Worm (Caenorhabditis elegans) whole organism, L3 larva: ENCODE measurements around the gene nifk-1.

Experiments used
- ama-1 ChIP-seq: fragments of 150-350 bp; optimal IDR thresholded peaks from 2 replicates; lab custom pipeline; 2018
- ceh-82 ChIP-seq: fragments of 150-350 bp; optimal IDR thresholded peaks from 2 replicates; lab custom pipeline; 2014; ENCODE audit warnings: missing biosample characterization, missing genetic modification characterization
- nhr-25 ChIP-seq: sonication (generic microtip); optimal IDR thresholded peaks from 2 replicates; lab custom pipeline; 2017; ENCODE audit warnings: missing biosample characterization, missing genetic modification characterization
- skn-1 ChIP-seq: fragments of 150-350 bp; optimal IDR thresholded peaks from 2 replicates; lab custom pipeline; 2014; ENCODE audit warnings: missing biosample characterization, missing genetic modification characterization
- unc-62 ChIP-seq: fragments of 150-350 bp; sonication (generic microtip); optimal IDR thresholded peaks from 4 replicates; lab custom pipeline; 2014; ENCODE audit warnings: missing biosample characterization, missing genetic modification reagents, missing genetic modification characterization

ce11 chrIII:4647878-4648277 is 45.2 kb downstream of the nifk-1 start, which contains the start of gene T23F11.6:
- TF ChIP-seq nhr-25 (tag; lab: Kevin White, UChicago), result no peak
- TF ChIP-seq skn-1 (tag; lab: Kevin White, UChicago), result no peak
- TF ChIP-seq unc-62 (GFP tag; lab: Kevin White, UChicago), result no peak
- TF ChIP-seq ceh-82 (tag; lab: Kevin White, UChicago), result no peak
- TF ChIP-seq ama-1, result no peak
